Worm (Caenorhabditis elegans) whole organism, L4 larva: ENCODE results near the gene vars-1.
A peak's percentile ranks its signal among the peaks of the same experiment; 100 is the strongest.

Source experiments
- fkh-10 ChIP-seq: fragments of 150-350 bp; optimal IDR thresholded peaks from 2 replicates; lab custom pipeline; 2014; ENCODE audit warnings: missing biosample characterization, missing genetic modification reagents, missing genetic modification characterization
- lin-13 ChIP-seq: fragments of 150-350 bp; optimal IDR thresholded peaks from 2 replicates; lab custom pipeline; 2014; ENCODE audit warnings: missing biosample characterization, missing genetic modification reagents, missing genetic modification characterization

DNA sequence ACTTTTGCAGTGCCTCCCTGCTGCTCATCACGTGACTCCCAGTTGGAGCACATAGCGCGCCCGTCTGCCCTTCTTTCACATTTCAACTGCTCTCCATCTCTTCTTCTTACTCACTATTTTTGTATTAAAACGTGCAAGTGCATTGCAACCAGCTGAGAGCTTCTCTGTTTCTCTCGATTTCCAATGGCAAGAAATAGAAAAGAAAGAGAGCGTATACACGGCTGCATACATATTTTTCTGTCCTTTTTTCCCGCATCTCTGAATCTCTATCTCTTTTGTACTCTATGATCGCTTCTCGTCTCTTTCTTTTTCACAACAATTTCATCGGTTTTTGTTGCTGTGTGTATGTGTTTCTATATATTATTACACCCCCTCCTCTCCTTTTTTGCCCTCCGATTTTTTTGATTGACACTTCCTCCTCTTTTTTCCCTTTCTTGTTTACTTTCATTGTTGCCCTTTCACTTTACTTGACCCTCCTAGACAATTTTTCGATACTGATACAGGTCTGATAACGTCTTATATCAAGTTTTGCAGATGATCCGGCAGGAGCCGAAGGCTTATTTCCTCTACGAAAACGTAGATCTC, 30.2 kb upstream of the vars-1 start, which contains the start of gene Y97E10AR.1:
- TF ChIP-seq fkh-10 (GFP tag; lab: Kevin White, UChicago) (peak; percentile 39), lin-13 (GFP tag; lab: Kevin White, UChicago) (no peak)
